Worm (Caenorhabditis elegans) whole organism, L2 larva: ENCODE data around the gene M05D6.9.

Experiments
- ama-1 ChIP-seq: fragments of 150-350 bp; optimal IDR thresholded peaks from 2 replicates; lab custom pipeline; 2018; ENCODE audit warnings: inconsistent platforms
- elt-3 ChIP-seq: sonication (generic microtip); optimal IDR thresholded peaks from 2 replicates; lab custom pipeline; 2017; ENCODE audit warnings: missing biosample characterization, missing genetic modification characterization
- unc-62 ChIP-seq: fragments of 150-350 bp; optimal IDR thresholded peaks from 2 replicates; lab custom pipeline; 2014; ENCODE audit warnings: missing biosample characterization, missing genetic modification reagents, missing genetic modification characterization

DNA sequence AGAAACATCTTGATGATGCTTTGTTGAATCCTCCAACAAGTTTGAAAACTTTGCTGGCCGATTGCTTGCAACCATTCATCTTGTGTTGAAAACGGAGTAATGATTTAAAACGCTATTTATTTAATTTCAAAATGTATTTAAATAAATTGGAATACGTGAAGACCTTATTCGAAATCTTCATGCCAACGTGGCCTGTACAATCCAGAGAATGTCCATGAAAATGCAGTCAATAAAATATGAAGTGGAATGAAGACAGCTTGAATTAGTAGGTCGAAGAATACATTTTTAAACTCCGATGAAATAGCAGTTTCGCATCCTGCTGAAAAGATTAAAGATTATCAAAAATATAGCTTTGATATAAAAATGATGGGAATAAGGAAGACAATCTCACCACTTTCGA, 39.6 kb upstream of the M05D6.9 start, which contains the start of gene F22B5.5:
- TF ChIP-seq ama-1 (lab: Kevin White, UChicago) (no peak), elt-3 (no peak), unc-62 (no peak)
